Worm (Caenorhabditis elegans): ENCODE measurements around the gene fbxb-116.

DNA sequence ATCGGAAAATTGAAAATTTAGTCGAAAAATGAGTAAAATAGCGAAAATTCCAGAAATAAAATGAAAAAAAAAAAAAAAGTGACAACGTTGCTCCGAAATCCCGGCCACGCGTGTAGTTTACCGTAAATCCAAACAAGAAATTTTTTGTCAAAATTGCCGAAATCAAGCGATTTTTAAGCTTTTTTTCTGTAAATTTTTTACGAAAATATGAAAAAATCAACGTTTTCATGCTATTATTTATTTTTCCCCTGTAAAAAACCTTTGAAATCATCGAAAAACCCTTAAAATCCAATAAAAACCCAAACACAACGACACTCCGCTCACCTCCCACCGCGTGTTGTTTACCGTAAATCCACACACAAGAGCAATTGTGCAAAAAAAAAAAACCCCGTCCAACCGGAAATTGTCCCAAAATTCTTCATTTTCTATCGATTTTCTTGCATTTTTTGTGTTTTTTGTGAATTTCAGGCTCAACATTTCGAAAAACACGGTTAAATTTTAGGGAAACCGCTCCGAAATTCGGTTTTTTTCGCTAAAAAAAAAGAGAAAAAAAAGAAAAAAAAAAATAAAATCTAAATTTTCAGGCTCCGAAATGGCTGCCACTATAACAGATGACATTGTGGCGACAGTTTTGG is 43.5 kb upstream of the fbxb-116 start, which contains the start of the genes Y39B6A.3 and pph-5:
- TF ChIP-seq dao-5 (tag; optimal IDR thresholded peaks at IDR 0.05) (no peak), him-1 (tag; optimal IDR thresholded peaks at IDR 0.05) (no peak)
